Worm (Caenorhabditis elegans): Measurements from ENCODE around the gene nspe-5.

The nspe-5 gene

DNA sequence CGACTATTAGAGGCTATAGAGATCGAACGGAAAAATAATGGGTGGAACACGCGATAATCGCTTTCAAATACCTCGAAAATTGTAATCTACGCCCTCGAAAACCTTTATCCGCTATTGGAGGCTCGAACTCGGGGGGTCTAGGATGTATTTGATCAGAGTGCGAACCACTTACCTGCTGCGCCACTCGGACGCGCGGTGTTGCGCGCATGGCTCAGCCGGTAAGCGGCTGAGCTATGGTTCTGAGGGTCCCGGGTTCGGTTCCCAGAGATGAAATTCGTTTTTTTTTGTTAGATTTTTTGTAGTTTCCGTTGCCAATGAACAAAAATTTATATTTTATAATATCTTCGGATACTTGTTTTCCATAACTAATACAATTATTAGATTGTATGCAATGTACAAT is 39.5 kb downstream of the nspe-5 start (continued):
- TF ChIP-seq D2030.7 (GFP tag; IDR thresholded peaks at IDR 0.05), result peak; percentile 63
- no peak for TF ChIP-seq ztf-3 (GFP tag; optimal IDR thresholded peaks at IDR 0.05)
- no peak for TF ChIP-seq F57C9.4 (tag; optimal IDR thresholded peaks at IDR 0.05)
- TF ChIP-seq nfyb-1 (GFP tag; IDR thresholded peaks at IDR 0.05), result no peak
- 0 out of 2 replicates have a peak, but pooled peaks have one; percentile 33 for TF ChIP-seq zfh-2 (GFP tag; conservative IDR thresholded peaks at IDR 0.05)

DNA sequence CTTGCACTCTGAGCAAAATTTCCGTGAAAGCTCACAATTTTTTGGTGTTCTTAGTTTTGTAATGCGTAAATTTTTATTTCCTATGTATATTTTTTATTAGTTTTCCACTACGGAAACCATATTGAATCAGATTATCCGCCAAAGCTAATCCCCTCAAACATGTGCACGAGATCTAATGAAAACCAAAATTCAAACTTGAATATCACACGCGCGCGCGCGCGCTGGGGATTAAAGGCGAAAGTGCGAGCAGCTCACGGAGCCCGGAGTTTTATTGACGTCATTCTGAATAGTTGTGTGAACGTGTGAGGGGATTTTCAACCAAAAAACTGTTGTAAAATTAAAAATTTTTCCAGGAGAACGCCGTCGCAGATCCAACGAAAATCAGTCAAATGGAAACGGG is 40.2 kb downstream of the nspe-5 start:
- TF ChIP-seq lin-26 (GFP tag; IDR thresholded peaks at IDR 0.05), result peak; percentile 54; the same call in 1 of the 2 replicates
- TF ChIP-seq zfh-2 (GFP tag; conservative IDR thresholded peaks at IDR 0.05), result peak; percentile 72
- TF ChIP-seq nfyb-1 (GFP tag; IDR thresholded peaks at IDR 0.05), result no peak

DNA sequence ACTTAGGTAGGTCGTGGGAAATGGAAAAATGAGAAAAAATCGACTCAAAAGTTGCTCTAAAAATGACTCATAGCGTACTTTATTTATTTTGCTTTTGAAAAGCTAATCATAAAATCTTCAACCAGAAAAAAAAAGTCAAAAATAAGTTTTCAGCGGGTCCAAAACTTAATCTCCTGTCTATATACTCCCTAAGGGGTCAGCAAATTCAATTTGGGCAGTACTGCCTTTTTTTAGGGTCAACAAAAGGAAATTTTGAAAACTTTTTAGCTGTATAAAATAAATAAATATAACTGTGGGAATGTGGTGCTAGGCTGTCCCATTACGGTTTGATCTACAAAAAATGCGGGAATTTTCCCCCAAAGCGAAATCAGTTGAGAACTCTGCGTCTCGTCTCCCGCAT is 40.7 kb downstream of the nspe-5 start:
- TF ChIP-seq ztf-3 (GFP tag; optimal IDR thresholded peaks at IDR 0.05) (no peak), C17E4.6 (GFP tag; IDR thresholded peaks at IDR 0.05) (no peak), lag-1 (GFP tag; IDR thresholded peaks at IDR 0.05) (no peak), ztf-26 (tag; optimal IDR thresholded peaks at IDR 0.05) (no peak), mxl-1 (tag; optimal IDR thresholded peaks at IDR 0.05) (no peak), unc-62 (GFP tag; optimal IDR thresholded peaks at IDR 0.05) (no peak), Y67H2A.10 (GFP tag; conservative IDR thresholded peaks at IDR 0.05) (no peak), efl-1 (GFP tag; optimal IDR thresholded peaks at IDR 0.05) (no peak)

- TF ChIP-seq hrde-1 (tag; optimal IDR thresholded peaks at IDR 0.05; ENCODE audit: borderline replicate concordance), result no peak
- TF ChIP-seq madf-6 (GFP tag; IDR thresholded peaks at IDR 0.05), result peak; percentile 9; the same call in 1 of the 2 replicates
- TF ChIP-seq dox-1 (GFP tag; IDR thresholded peaks at IDR 0.05), result peak; percentile 26; the same call in 1 of the 2 replicates
- peak; percentile 60 for TF ChIP-seq zfh-2 (GFP tag; conservative IDR thresholded peaks at IDR 0.05)
Observed at ce11 chrII:12669882-12670281, 41.2 kb downstream of the nspe-5 start.

- TF ChIP-seq madf-6 (GFP tag; IDR thresholded peaks at IDR 0.05), result no peak
- TF ChIP-seq K12H6.12 (tag; optimal IDR thresholded peaks at IDR 0.05), result no peak
- peak; percentile 43; the same call in 1 of the 2 replicates for TF ChIP-seq pbrm-1 (GFP tag; IDR thresholded peaks at IDR 0.05)
- no peak for TF ChIP-seq lin-26 (GFP tag; IDR thresholded peaks at IDR 0.05)
- no peak for TF ChIP-seq madf-10 (tag; optimal IDR thresholded peaks at IDR 0.05)
- peak; percentile 39 for TF ChIP-seq hmg-1.2 (GFP tag; IDR thresholded peaks at IDR 0.05)
- TF ChIP-seq unc-130 (GFP tag; optimal IDR thresholded peaks at IDR 0.05), result no peak
- TF ChIP-seq tbx-9 (tag; optimal IDR thresholded peaks at IDR 0.05; ENCODE audit: borderline replicate concordance), result no peak
- TF ChIP-seq attf-3 (GFP tag; conservative IDR thresholded peaks at IDR 0.05), result 0 out of 2 replicates have a peak, but pooled peaks have one; percentile 8
- peak; percentile 16 for TF ChIP-seq mel-28 (tag; optimal IDR thresholded peaks at IDR 0.05; ENCODE audit: borderline replicate concordance)
- TF ChIP-seq dox-1 (GFP tag; IDR thresholded peaks at IDR 0.05), result no peak
- TF ChIP-seq hrde-1 (tag; optimal IDR thresholded peaks at IDR 0.05; ENCODE audit: borderline replicate concordance), result no peak
- no peak for TF ChIP-seq ztf-22 (GFP tag; optimal IDR thresholded peaks at IDR 0.05)
- no peak for TF ChIP-seq pha-4 (tag; optimal IDR thresholded peaks at IDR 0.05)
- no peak for TF ChIP-seq snpc-4 (GFP tag; optimal IDR thresholded peaks at IDR 0.05)
- peak in 1 of 4 experiments; percentile 4 for TF ChIP-seq snpc-4 (tag; optimal IDR thresholded peaks at IDR 0.05)
- no peak for TF ChIP-seq Y79H2A.3 (GFP tag; conservative IDR thresholded peaks at IDR 0.05)
- TF ChIP-seq mcd-1 (GFP tag; IDR thresholded peaks at IDR 0.05), result peak; percentile 3; the same call in 1 of the 2 replicates
- no peak for TF ChIP-seq atf-7 (tag; optimal IDR thresholded peaks at IDR 0.05)
- TF ChIP-seq hlh-12 (tag; optimal IDR thresholded peaks at IDR 0.05), result no peak
- no peak for TF ChIP-seq unc-62 (GFP tag; optimal IDR thresholded peaks at IDR 0.05)
- TF ChIP-seq bed-1 (GFP tag; IDR thresholded peaks at IDR 0.05), result no peak
- peak; percentile 61; the same call in 1 of the 2 replicates for TF ChIP-seq egrh-3 (GFP tag; IDR thresholded peaks at IDR 0.05)
- peak; percentile 94 for TF ChIP-seq zfh-2 (GFP tag; conservative IDR thresholded peaks at IDR 0.05)
- peak; percentile 11 for TF ChIP-seq him-1 (tag; optimal IDR thresholded peaks at IDR 0.05)
- TF ChIP-seq F10E7.11 (tag; optimal IDR thresholded peaks at IDR 0.05), result no peak
- TF ChIP-seq egl-44 (GFP tag; IDR thresholded peaks at IDR 0.05), result no peak
- TF ChIP-seq dpff-1 (tag; optimal IDR thresholded peaks at IDR 0.05), result no peak
Observed at ce11 chrII:12670877-12671864, 42.5 kb downstream of the nspe-5 start.

All from whole organism, young adult.